Fruit fly (Drosophila melanogaster) whole organism, embryonic: Measurements from ENCODE around the gene mbm.

ENCODE experiments used
- CG10267 ChIP-seq: fragments of 200-800 bp; sonication (Bioruptor generic); optimal IDR thresholded peaks from 2 replicates; lab custom pipeline; 2018; ENCODE audit warnings: missing biosample characterization, mild to moderate bottlenecking, missing genetic modification characterization, moderate library complexity
- CG11504 ChIP-seq: fragments of 200-800 bp; sonication (Bioruptor generic); optimal IDR thresholded peaks from 3 replicates; lab custom pipeline; 2019; ENCODE audit warnings: missing biosample characterization, mild to moderate bottlenecking, missing genetic modification characterization, moderate library complexity
- CG15514 ChIP-seq: fragments of 200-800 bp; sonication (Bioruptor generic); optimal IDR thresholded peaks from 3 replicates; lab custom pipeline; 2017; ENCODE audit warnings: missing biosample characterization, missing genetic modification characterization, mild to moderate bottlenecking, moderate library complexity, missing genetic modification reagents
- CG1602 ChIP-seq: fragments of 200-800 bp; sonication (Bioruptor generic); optimal IDR thresholded peaks from 3 replicates; lab custom pipeline; 2016; ENCODE audit warnings: missing biosample characterization, missing genetic modification characterization
- CG1647 ChIP-seq: fragments of 200-800 bp; sonication (Bioruptor generic); optimal IDR thresholded peaks from 3 replicates; lab custom pipeline; 2016; ENCODE audit warnings: missing biosample characterization, missing genetic modification characterization
- CG16779 ChIP-seq: fragments of 200-800 bp; sonication (Bioruptor generic); IDR thresholded peaks from 2 replicates; pipeline ENCODE4 v1.3.6; 2022; ENCODE audit warnings: missing biosample characterization, missing genetic modification characterization
- CG17186 ChIP-seq: fragments of 200-800 bp; sonication (Bioruptor generic); optimal IDR thresholded peaks from 3 replicates; lab custom pipeline; 2017; ENCODE audit warnings: missing biosample characterization, missing genetic modification reagents, missing genetic modification characterization
- CG31441 ChIP-seq: fragments of 200-800 bp; sonication (Bioruptor generic); IDR thresholded peaks from 2 replicates; pipeline ENCODE4 v1.3.6; 2022; ENCODE audit warnings: missing biosample characterization, missing genetic modification characterization
- CG4328 ChIP-seq: fragments of 200-800 bp; sonication (Bioruptor generic); optimal IDR thresholded peaks from 3 replicates; lab custom pipeline; 2017; ENCODE audit warnings: missing biosample characterization, missing genetic modification reagents, missing genetic modification characterization
- CG6254 ChIP-seq: fragments of 200-800 bp; sonication (Bioruptor generic); optimal IDR thresholded peaks from 3 replicates; lab custom pipeline; 2017; ENCODE audit warnings: mild to moderate bottlenecking, missing biosample characterization, missing genetic modification reagents, missing genetic modification characterization
- CG9876 ChIP-seq: fragments of 200-800 bp; sonication (Bioruptor generic); optimal IDR thresholded peaks from 2 replicates; lab custom pipeline; 2016; ENCODE audit warnings: missing biosample characterization, missing genetic modification characterization
- CHES-1-like ChIP-seq: fragments of 200-800 bp; sonication (Bioruptor generic); optimal IDR thresholded peaks from 2 replicates; lab custom pipeline; 2016; ENCODE audit warnings: missing biosample characterization, missing genetic modification characterization
- Camta ChIP-seq: fragments of 200-800 bp; sonication (Bioruptor generic); optimal IDR thresholded peaks from 2 replicates; lab custom pipeline; 2016; ENCODE audit warnings: missing biosample characterization, missing genetic modification characterization
- Dbx ChIP-seq: fragments of 200-800 bp; sonication (Bioruptor generic); IDR thresholded peaks from 3 replicates; pipeline ENCODE4 v1.3.6; 2022; ENCODE audit warnings: missing biosample characterization, missing genetic modification characterization
- Dip3 ChIP-seq: fragments of 200-800 bp; sonication (Bioruptor generic); optimal IDR thresholded peaks from 3 replicates; lab custom pipeline; 2016; ENCODE audit warnings: missing biosample characterization, missing genetic modification characterization
- Doc2 ChIP-seq: fragments of 200-800 bp; sonication (Bioruptor generic); IDR thresholded peaks from 2 replicates; pipeline ENCODE4 v1.3.6; 2022; ENCODE audit warnings: missing biosample characterization, missing genetic modification characterization
- Elba2 ChIP-seq: fragments of 200-800 bp; sonication (Bioruptor generic); optimal IDR thresholded peaks from 3 replicates; lab custom pipeline; 2016; ENCODE audit warnings: missing biosample characterization, missing genetic modification characterization
- Ets65A ChIP-seq: fragments of 200-800 bp; sonication (Bioruptor generic); peaks from one replicate; lab custom pipeline; 2016; ENCODE audit warnings: missing biosample characterization, missing genetic modification characterization
- HmgD ChIP-seq: fragments of 200-800 bp; sonication (Bioruptor generic); optimal IDR thresholded peaks from 3 replicates; lab custom pipeline; 2016; ENCODE audit warnings: missing biosample characterization, missing genetic modification characterization
- MESR4 ChIP-seq: fragments of 200-800 bp; sonication (Bioruptor generic); optimal IDR thresholded peaks from 2 replicates; lab custom pipeline; 2018; ENCODE audit warnings: missing biosample characterization, mild to moderate bottlenecking, missing genetic modification characterization, moderate library complexity
- Med ChIP-seq: fragments of 200-800 bp; sonication (Bioruptor generic); peaks from one replicate; lab custom pipeline; 2016; ENCODE audit warnings: missing biosample characterization, missing genetic modification characterization, mild to moderate bottlenecking, inconsistent platforms, moderate library complexity
- Nf-YB ChIP-seq: fragments of 200-800 bp; sonication (Bioruptor generic); optimal IDR thresholded peaks from 3 replicates; lab custom pipeline; 2019; ENCODE audit warnings: missing biosample characterization, mild to moderate bottlenecking, missing genetic modification characterization, moderate library complexity
- Nf-YC ChIP-seq: fragments of 200-800 bp; optimal IDR thresholded peaks from 3 replicates; lab custom pipeline; 2019; ENCODE audit warnings: missing biosample characterization, mild to moderate bottlenecking, missing genetic modification characterization, moderate library complexity
- Optix ChIP-seq: fragments of 200-800 bp; sonication (Bioruptor generic); IDR thresholded peaks from 3 replicates; pipeline ENCODE4 v1.3.6; 2022; ENCODE audit warnings: missing biosample characterization, missing genetic modification characterization
- Rx ChIP-seq: fragments of 200-800 bp; sonication (Bioruptor generic); IDR thresholded peaks from 2 replicates; pipeline ENCODE4 v1.3.6; 2022; ENCODE audit warnings: missing biosample characterization, missing genetic modification characterization
- Spps ChIP-seq: fragments of 200-800 bp; sonication (Bioruptor generic); optimal IDR thresholded peaks from 2 replicates; lab custom pipeline; 2018; ENCODE audit warnings: missing biosample characterization, mild to moderate bottlenecking, missing genetic modification characterization
- Trl ChIP-seq, 3 experiments: fragments of >200 bp in 2 of 3; fragments of 200-800 bp in 1 of 3; sonication (Bioruptor generic) in 1 of 3; optimal IDR thresholded peaks; 2 replicates in 1 of 3; 3 replicates in 2 of 3; lab custom pipeline; 2016 to 2017; ENCODE audit warnings: missing biosample characterization in 1 of 3, missing genetic modification characterization in 1 of 3
- az2 ChIP-seq: fragments of 200-800 bp; sonication (Bioruptor generic); optimal IDR thresholded peaks from 3 replicates; lab custom pipeline; 2016; ENCODE audit warnings: missing biosample characterization, missing genetic modification characterization
- bab2 ChIP-seq: fragments of 200-800 bp; sonication (Bioruptor generic); optimal IDR thresholded peaks from 2 replicates; lab custom pipeline; 2016; ENCODE audit warnings: missing biosample characterization, missing genetic modification characterization
- bsh ChIP-seq, 2 experiments: fragments of 200-800 bp; sonication (Bioruptor generic); optimal IDR thresholded peaks; 2 replicates each; lab custom pipeline; 2017 to 2018; ENCODE audit warnings: mild to moderate bottlenecking in 2 of 2, missing biosample characterization in 2 of 2, missing genetic modification characterization in 2 of 2, moderate library complexity in 1 of 2
- ci ChIP-seq: fragments of 200-800 bp; sonication (Bioruptor generic); IDR thresholded peaks from 3 replicates; pipeline ENCODE4 v1.3.6; 2022; ENCODE audit warnings: missing biosample characterization, missing genetic modification characterization
- dan ChIP-seq: fragments of 200-800 bp; sonication (Bioruptor generic); IDR thresholded peaks from 2 replicates; pipeline ENCODE4 v1.3.6; 2022; ENCODE audit warnings: missing biosample characterization, missing genetic modification characterization
- exex ChIP-seq: fragments of 200-800 bp; sonication (Bioruptor generic); optimal IDR thresholded peaks from 4 replicates; lab custom pipeline; 2018; ENCODE audit warnings: missing biosample characterization, mild to moderate bottlenecking, missing genetic modification characterization, moderate library complexity
- grau ChIP-seq: fragments of 200-800 bp; optimal IDR thresholded peaks from 3 replicates; lab custom pipeline; 2019; ENCODE audit warnings: missing biosample characterization, mild to moderate bottlenecking, missing genetic modification characterization, moderate library complexity
- ham ChIP-seq: fragments of 200-800 bp; sonication (Bioruptor generic); IDR thresholded peaks from 2 replicates; pipeline ENCODE4 v1.3.6; 2022; ENCODE audit warnings: missing biosample characterization, missing genetic modification characterization
- hkb ChIP-seq, 2 experiments: fragments of 200-800 bp in 1 of 2; fragments of >200 bp in 1 of 2; sonication (Bioruptor generic) in 1 of 2; IDR thresholded peaks in 1 of 2; optimal IDR thresholded peaks in 1 of 2; 2 replicates each; pipeline versions ENCODE4 v1.3.6 to Lab custom; 2017 to 2022; ENCODE audit warnings: missing biosample characterization in 1 of 2, missing genetic modification characterization in 1 of 2
- jing ChIP-seq: fragments of 200-800 bp; sonication (Bioruptor generic); optimal IDR thresholded peaks from 2 replicates; lab custom pipeline; 2018; ENCODE audit warnings: missing biosample characterization, mild to moderate bottlenecking, missing genetic modification characterization
- sens ChIP-seq: fragments of 200-800 bp; sonication (Bioruptor generic); peaks from one replicate; lab custom pipeline; 2016; ENCODE audit warnings: missing biosample characterization, missing genetic modification characterization
- so ChIP-seq: fragments of 200-800 bp; sonication (Bioruptor generic); IDR thresholded peaks from 3 replicates; pipeline ENCODE4 v1.3.6; 2022; ENCODE audit warnings: missing biosample characterization, missing genetic modification characterization
- sr ChIP-seq: fragments of 200-800 bp; sonication (Bioruptor generic); IDR thresholded peaks from 3 replicates; pipeline ENCODE4 v1.3.6; 2022; ENCODE audit warnings: missing biosample characterization, missing genetic modification characterization
- sug ChIP-seq: fragments of 200-800 bp; optimal IDR thresholded peaks from 2 replicates; lab custom pipeline; 2019; ENCODE audit warnings: missing biosample characterization, mild to moderate bottlenecking, missing genetic modification characterization, moderate library complexity
- zfh2 ChIP-seq: fragments of 200-800 bp; sonication (Bioruptor generic); optimal IDR thresholded peaks from 2 replicates; lab custom pipeline; 2016; ENCODE audit warnings: missing biosample characterization, missing genetic modification characterization

The mbm gene

DNA sequence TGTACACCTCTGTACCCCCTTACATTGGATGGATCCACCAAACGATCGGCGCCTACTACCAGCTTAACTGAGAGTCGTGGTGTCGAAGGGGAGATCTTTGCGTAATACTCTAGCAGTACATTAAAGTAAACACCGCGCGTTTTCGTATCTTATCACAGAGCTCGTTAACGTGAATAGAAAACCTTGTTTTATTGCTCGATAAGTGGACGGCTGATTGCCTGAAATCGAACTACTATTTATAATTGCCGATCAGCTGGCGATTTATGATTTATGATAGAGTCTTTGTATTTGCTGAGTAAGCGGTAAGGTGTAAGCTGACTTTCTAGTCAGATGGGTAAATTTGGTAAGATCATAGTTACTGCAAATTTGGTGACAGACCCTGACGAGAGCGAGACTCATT is 49.4 kb upstream of the mbm start (continued):
- TF ChIP-seq CG1602 (GFP tag; lab: Kevin White, UChicago) (no peak), CG4328 (GFP tag; lab: Kevin White, UChicago) (no peak)

DNA sequence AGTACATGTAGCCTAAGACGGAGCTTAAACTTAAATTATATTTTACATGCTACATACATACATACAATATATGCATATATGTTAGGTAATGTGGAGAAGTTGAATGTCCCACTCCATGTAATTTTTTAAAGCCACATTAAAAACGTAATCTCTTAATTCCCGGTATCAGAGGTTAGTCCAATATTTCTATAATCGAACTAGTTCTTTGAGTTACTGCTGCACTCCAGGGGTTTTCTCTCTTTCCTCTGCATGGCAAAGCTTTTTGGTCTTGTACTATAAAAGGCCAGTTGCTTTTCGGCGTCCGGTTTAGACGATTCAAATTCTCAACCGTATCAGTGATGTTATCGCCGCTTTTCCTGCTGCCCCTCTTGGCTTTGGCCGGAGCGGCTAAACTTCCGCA is 48.3 kb upstream of the mbm start, which contains the start of gene CG33127:
Gene CG33127 (plus strand): TSS at position 309 of the 400 bp plus-strand sequence.
- TF ChIP-seq CG15514 (GFP tag; lab: Kevin White, UChicago) (peak; percentile 97), HmgD (no peak), Spps (no peak), bab2 (GFP tag; lab: Kevin White, UChicago) (no peak), Rx (no peak)

DNA sequence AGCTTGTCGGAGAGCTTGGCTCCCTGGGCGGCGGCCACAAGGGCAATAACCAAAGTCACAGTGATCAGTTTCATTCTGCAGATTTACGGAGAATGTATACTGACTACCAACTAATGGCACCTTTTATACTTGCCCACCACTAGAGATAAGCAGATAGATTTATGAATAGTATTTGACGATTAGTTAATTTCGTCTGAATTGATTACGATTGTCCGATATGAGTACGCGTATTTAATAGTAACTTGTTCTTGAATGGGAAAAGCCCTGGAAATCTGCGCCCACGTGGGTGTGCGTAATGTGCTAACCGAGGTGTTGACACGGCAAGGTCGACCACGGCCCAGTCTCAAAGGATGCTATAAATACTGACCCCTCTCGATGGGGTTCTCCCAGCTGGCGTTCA is 47.6 kb upstream of the mbm start, which contains the start of gene CG11911:
Gene CG11911 (minus strand): TSS at position 101 of the 400 bp plus-strand sequence.
- TF ChIP-seq Elba2 (GFP tag; lab: Kevin White, UChicago) (no peak), CG10267 (tag; lab: Kevin White, UChicago) (no peak), Dip3 (GFP tag; lab: Kevin White, UChicago) (no peak), Ets65A (GFP tag; lab: Kevin White, UChicago) (peak; percentile 19), exex (tag; lab: Kevin White, UChicago) (peak; percentile 83)

DNA sequence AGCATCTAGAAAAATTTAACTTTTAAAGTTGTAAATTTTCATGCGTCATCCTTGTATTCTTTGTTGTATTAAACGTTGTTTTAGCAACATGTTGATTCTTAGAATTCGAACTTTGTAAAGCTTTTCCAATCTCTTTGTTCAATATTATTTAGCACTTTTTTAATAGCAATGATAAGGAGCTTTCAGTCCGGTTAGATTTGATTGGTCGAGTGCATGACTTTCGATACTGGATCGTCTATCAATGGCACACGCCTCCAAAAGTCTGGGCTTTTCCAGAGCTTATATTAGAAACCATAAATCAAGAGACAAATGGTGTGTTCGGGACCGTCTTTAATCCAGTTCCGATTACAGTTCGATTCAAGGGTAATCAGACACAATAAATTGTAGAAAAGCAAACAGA is 46.2 kb upstream of the mbm start:
- TF ChIP-seq CG11504 (tag; lab: Kevin White, UChicago) (peak; percentile 67), Nf-YC (tag; lab: Kevin White, UChicago) (peak; percentile 87), sr (GFP tag; lab: Robert Waterston, UW) (no peak), hkb (optimal IDR thresholded peaks at IDR 0.05; lab: Kevin White, UChicago) (no peak), hkb (GFP tag; IDR thresholded peaks at IDR 0.05; lab: Robert Waterston, UW) (no peak), az2 (GFP tag; lab: Kevin White, UChicago) (no peak), zfh2 (GFP tag; lab: Kevin White, UChicago) (no peak), Nf-YB (peak; percentile 83), CHES-1-like (no peak), dan (no peak), exex (tag; lab: Kevin White, UChicago) (peak; percentile 80), jing (GFP tag; lab: Kevin White, UChicago) (no peak), CG1647 (GFP tag; lab: Kevin White, UChicago) (no peak), Optix (GFP tag; lab: Robert Waterston, UW) (no peak)

DNA sequence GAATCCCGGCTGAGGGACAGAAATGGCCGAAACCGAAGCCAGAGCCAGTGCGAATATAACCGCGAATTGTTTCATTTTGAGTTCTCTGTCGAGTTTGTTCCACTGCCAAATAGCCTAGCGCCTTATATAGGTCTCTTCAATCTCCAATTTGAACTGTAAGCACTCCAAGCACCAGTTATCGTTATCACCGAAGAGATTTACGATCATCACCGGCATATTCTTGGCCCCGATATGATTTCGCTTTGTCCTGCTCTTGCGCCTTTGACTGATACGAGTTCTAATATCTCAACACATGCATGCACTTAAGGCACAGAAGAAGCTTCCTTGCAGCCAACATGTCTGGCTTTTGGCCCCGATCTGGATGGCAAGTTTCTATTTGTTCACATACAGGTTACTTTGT is 45.6 kb upstream of the mbm start, which contains the start of gene CG11912:
Gene CG11912 (minus strand): TSS at position 101 of the 400 bp plus-strand sequence.
- TF ChIP-seq Camta (GFP tag; lab: Kevin White, UChicago), result no peak
- TF ChIP-seq sens (GFP tag; lab: Kevin White, UChicago), result peak; percentile 30

DNA sequence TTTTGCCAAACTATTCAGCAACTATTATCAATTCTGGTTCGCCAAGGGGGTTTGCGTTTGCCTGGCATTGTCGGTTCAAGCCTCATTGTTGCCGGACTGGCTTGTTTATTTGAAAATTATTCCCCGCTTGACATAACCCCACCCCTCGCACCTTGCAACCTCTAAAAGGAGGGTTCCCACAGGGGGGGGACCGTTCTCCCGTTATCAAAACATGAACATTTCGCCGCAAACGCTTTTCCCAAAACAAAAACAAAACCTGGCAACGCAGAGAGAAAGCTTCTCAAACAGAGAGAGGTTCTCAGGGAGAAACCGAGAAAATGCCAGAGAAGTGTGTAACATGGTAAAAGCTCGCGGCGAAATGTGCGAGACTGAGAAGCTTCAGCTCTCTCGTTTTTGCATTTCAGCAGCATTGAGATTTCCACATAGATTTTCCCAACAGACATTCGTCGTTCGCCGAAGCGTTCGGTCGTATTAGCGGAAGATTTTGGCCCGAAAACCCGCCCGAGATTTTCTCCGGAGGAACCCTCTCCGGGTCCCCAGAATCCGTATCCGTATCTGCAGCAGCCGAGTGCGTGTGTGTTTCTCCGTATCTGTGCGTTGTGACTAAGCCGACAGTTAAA is 36.4 kb upstream of the mbm start:
- TF ChIP-seq CG9876 (GFP tag; lab: Kevin White, UChicago) (no peak), MESR4 (GFP tag; lab: Kevin White, UChicago) (no peak), Dbx (GFP tag; lab: Robert Waterston, UW) (0 out of 3 replicates have a peak, but pooled peaks have one; percentile 37), ham (GFP tag; lab: Robert Waterston, UW) (no peak), so (peak; percentile 18; the same call in 1 of the 3 replicates), CG6254 (GFP tag; lab: Kevin White, UChicago) (no peak), CG17186 (no peak), bsh (GFP tag; optimal IDR thresholded peaks at IDR 0.05; lab: Kevin White, UChicago) (no peak), grau (tag; lab: Kevin White, UChicago) (no peak), Med (GFP tag; lab: Kevin White, UChicago) (peak; percentile 46), CG16779 (0 out of 2 replicates have a peak, but pooled peaks have one; percentile 22), Doc2 (no peak), sug (peak; percentile 80), Trl (optimal IDR thresholded peaks at IDR 0.05; lab: Kevin White, UChicago) (peak; percentile 77 to 90), Trl (GFP tag; optimal IDR thresholded peaks at IDR 0.05; lab: Kevin White, UChicago) (peak; percentile 9), CG31441 (GFP tag; lab: Robert Waterston, UW) (no peak), ci (GFP tag; lab: Robert Waterston, UW) (peak; percentile 61; the same call in 2 of the 3 replicates)
